Worm (Caenorhabditis elegans) whole organism, L1 larva: ENCODE measurements around the gene clec-250.

ENCODE experiments used
- aly-2 ChIP-seq: fragments of 150-350 bp; optimal IDR thresholded peaks from 2 replicates; lab custom pipeline; 2014; ENCODE audit warnings: missing biosample characterization, missing genetic modification characterization
- ceh-8 ChIP-seq: fragments of 200-800 bp; sonication (Bioruptor generic); optimal IDR thresholded peaks from 2 replicates; lab custom pipeline; 2018; ENCODE audit warnings: mild to moderate bottlenecking, missing genetic modification characterization, moderate library complexity, missing compliant biosample characterization
- ceh-88 ChIP-seq: fragments of 200-800 bp; sonication (Bioruptor generic); IDR thresholded peaks from 2 replicates; pipeline ENCODE4 v1.3.6; 2022; ENCODE audit warnings: missing genetic modification characterization, missing compliant biosample characterization
- isw-1 ChIP-seq: fragments of 200-800 bp; sonication (Bioruptor generic); IDR thresholded peaks from 2 replicates; pipeline ENCODE4 v1.3.6; 2022; ENCODE audit warnings: missing genetic modification characterization, missing compliant biosample characterization
- nhr-237 ChIP-seq: fragments of 150-350 bp; optimal IDR thresholded peaks from 2 replicates; lab custom pipeline; 2014; ENCODE audit warnings: missing biosample characterization, missing genetic modification characterization
- nhr-76 ChIP-seq: sonication (generic microtip); optimal IDR thresholded peaks from 2 replicates; lab custom pipeline; 2017; ENCODE audit warnings: missing biosample characterization, missing genetic modification characterization
- skn-1 ChIP-seq: fragments of 150-350 bp; optimal IDR thresholded peaks from 2 replicates; lab custom pipeline; 2014; ENCODE audit warnings: missing biosample characterization, missing genetic modification characterization
- ztf-11 ChIP-seq, 2 experiments: sonication (generic microtip); optimal IDR thresholded peaks; 2 replicates each; lab custom pipeline; 2016 to 2017; ENCODE audit warnings: missing genetic modification characterization in 2 of 2, missing biosample characterization in 1 of 2, missing compliant biosample characterization in 1 of 2

DNA sequence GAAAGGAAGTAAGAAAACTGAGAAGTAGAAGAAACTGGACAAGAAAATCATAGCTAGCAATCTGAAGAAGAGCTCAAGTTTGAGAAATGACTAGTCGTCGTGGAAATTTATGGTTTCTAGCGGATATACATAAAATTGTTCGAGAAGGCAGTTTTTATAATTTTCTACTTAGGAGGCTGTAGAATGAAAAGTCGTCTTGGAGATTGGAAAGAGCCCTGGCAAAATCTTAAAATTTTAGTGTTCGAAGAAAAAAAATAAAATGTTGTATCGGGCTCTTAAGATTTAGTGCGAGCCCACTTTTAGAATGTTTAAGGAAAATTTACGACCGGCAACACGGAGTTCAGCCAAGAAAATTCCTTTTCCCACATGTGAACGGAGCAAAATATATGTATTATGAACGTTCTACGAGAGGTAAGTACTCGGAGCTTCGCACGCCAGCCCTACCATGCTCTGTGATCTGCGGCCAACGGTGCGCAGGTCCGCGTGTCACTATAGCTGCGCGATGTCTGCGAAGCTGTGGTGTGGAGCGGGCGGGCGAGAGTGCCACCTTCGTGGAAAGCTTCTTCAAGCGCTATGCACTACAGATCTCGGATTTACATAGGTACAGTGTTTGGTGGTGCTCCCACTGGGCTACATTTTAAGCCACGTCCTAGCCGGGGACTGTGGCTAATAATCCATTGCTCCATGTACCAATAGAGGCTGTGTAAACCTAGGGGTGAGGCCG, 5.1 kb upstream of the clec-250 start, which contains the start of gene clec-251:
- TF ChIP-seq nhr-76 (no peak), nhr-237 (tag; lab: Kevin White, UChicago) (no peak), ceh-8 (no peak), skn-1 (tag; lab: Kevin White, UChicago) (no peak), aly-2 (tag; lab: Kevin White, UChicago) (no peak), ceh-88 (GFP tag; lab: Robert Waterston, UW) (no peak), isw-1 (GFP tag; lab: Robert Waterston, UW) (no peak), ztf-11 (tag; optimal IDR thresholded peaks at IDR 0.05; lab: Kevin White, UChicago) (no peak)
